Fruit fly (Drosophila melanogaster) whole organism, embryonic: ENCODE data around the gene CG46519.
"Not testable (repeated sequence)": the region's sequence is repeated elsewhere in the genome, so short reads cannot be mapped to it uniquely, and the experiment has no call there.

Source experiments
- CG2875 ChIP-seq: fragments of 200-800 bp; sonication (Bioruptor generic); optimal IDR thresholded peaks from 2 replicates; lab custom pipeline; 2017; ENCODE audit warnings: missing biosample characterization, mild to moderate bottlenecking, missing genetic modification characterization, missing genetic modification reagents
- CG34422 ChIP-seq: fragments of 200-800 bp; sonication (Bioruptor generic); IDR thresholded peaks from 3 replicates; pipeline ENCODE4 v1.3.6; 2022; ENCODE audit warnings: missing biosample characterization, missing genetic modification characterization
- fd102C ChIP-seq: fragments of 200-800 bp; sonication (Bioruptor generic); optimal IDR thresholded peaks from 2 replicates; lab custom pipeline; 2018; ENCODE audit warnings: missing biosample characterization, mild to moderate bottlenecking, missing genetic modification characterization, moderate library complexity
- pnt ChIP-seq: fragments of 200-800 bp; sonication (Bioruptor generic); optimal IDR thresholded peaks from 3 replicates; lab custom pipeline; 2016; ENCODE audit warnings: missing biosample characterization, missing genetic modification characterization
- sens-2 ChIP-seq: fragments of 200-800 bp; sonication (Bioruptor generic); IDR thresholded peaks from 2 replicates; pipeline ENCODE4 v1.3.6; 2022; ENCODE audit warnings: missing biosample characterization, missing genetic modification characterization

- not testable (repeated sequence) for TF ChIP-seq fd102C (GFP tag; lab: Kevin White, UChicago); pnt (GFP tag; lab: Kevin White, UChicago); CG34422 (GFP tag; lab: Robert Waterston, UW); sens-2 (GFP tag; lab: Robert Waterston, UW); CG2875
These were observed 34.5 kb upstream of the CG46519 start, which contains the start of gene CG46514 for dm6 chrX:22196874-22197273.
